Worm (Caenorhabditis elegans) whole organism, L4 larva: Measurements from ENCODE around the gene catp-6.
A peak's percentile ranks its signal among the peaks of the same experiment; 100 is the strongest.

Experiments
- F10B5.3 ChIP-seq: sonication (generic microtip); optimal IDR thresholded peaks from 2 replicates; lab custom pipeline; 2016; ENCODE audit warnings: mild to moderate bottlenecking, missing genetic modification characterization, missing compliant biosample characterization
- F37D6.2 ChIP-seq: sonication (generic microtip); optimal IDR thresholded peaks from 2 replicates; lab custom pipeline; 2016; ENCODE audit warnings: mild to moderate bottlenecking, missing genetic modification characterization, missing compliant biosample characterization
- F44E2.7 ChIP-seq: fragments of 200-800 bp; sonication (Bioruptor generic); IDR thresholded peaks from 2 replicates; pipeline ENCODE4 v2.1.2; 2022; ENCODE audit warnings: missing genetic modification characterization, missing compliant biosample characterization
- T26A8.4 ChIP-seq: fragments of 200-800 bp; sonication (Bioruptor generic); IDR thresholded peaks from 2 replicates; pipeline ENCODE4 v1.3.6; 2022; ENCODE audit warnings: missing genetic modification characterization, missing compliant biosample characterization
- Y105C5A.15 ChIP-seq: fragments of 200-800 bp; sonication (Bioruptor generic); IDR thresholded peaks from 2 replicates; pipeline ENCODE4 v1.3.6; 2022; ENCODE audit warnings: missing genetic modification characterization, missing compliant biosample characterization
- Y48G9A.11 ChIP-seq: fragments of 200-800 bp; sonication (Bioruptor generic); IDR thresholded peaks from 2 replicates; pipeline ENCODE4 v1.3.6; 2022; ENCODE audit warnings: missing genetic modification reagents, missing genetic modification characterization, missing compliant biosample characterization
- Y5F2A.4 ChIP-seq: fragments of 200-800 bp; sonication (Bioruptor generic); optimal IDR thresholded peaks from 2 replicates; lab custom pipeline; 2018; ENCODE audit warnings: mild to moderate bottlenecking, missing genetic modification characterization, missing compliant biosample characterization
- Y75B8A.6 ChIP-seq: fragments of 200-800 bp; sonication (Bioruptor generic); IDR thresholded peaks from 2 replicates; pipeline ENCODE4 v1.3.6; 2022; ENCODE audit warnings: missing genetic modification reagents, missing genetic modification characterization, missing compliant biosample characterization
- ZK337.2 ChIP-seq: fragments of 200-800 bp; sonication (Bioruptor generic); IDR thresholded peaks from 2 replicates; pipeline ENCODE4 v1.3.6; 2022; ENCODE audit warnings: missing genetic modification reagents, missing genetic modification characterization, missing compliant biosample characterization
- ZK546.5 ChIP-seq, 2 experiments: sonication (generic microtip); optimal IDR thresholded peaks; 2 replicates each; lab custom pipeline; 2017; ENCODE audit warnings: missing biosample characterization in 2 of 2, missing genetic modification characterization in 2 of 2
- aly-2 ChIP-seq: sonication (generic microtip); optimal IDR thresholded peaks from 2 replicates; lab custom pipeline; 2018; ENCODE audit warnings: missing biosample characterization, missing genetic modification characterization
- ama-1 ChIP-seq: fragments of 150-350 bp; optimal IDR thresholded peaks from 2 replicates; lab custom pipeline; 2014; ENCODE audit warnings: inconsistent platforms, mixed read lengths
- arid-1 ChIP-seq: fragments of 200-800 bp; sonication (Bioruptor generic); conservative IDR thresholded peaks from 2 replicates; pipeline ENCODE4 v1.3.6; 2022; ENCODE audit warnings: missing genetic modification reagents, missing genetic modification characterization, missing compliant biosample characterization
- ceh-20 ChIP-seq: fragments of 200-800 bp; sonication (Bioruptor generic); IDR thresholded peaks from 2 replicates; pipeline ENCODE4 v1.3.6; 2022; ENCODE audit warnings: missing genetic modification reagents, missing genetic modification characterization, missing compliant biosample characterization
- ceh-28 ChIP-seq: fragments of 150-350 bp; optimal IDR thresholded peaks from 2 replicates; lab custom pipeline; 2014; ENCODE audit warnings: missing biosample characterization, missing genetic modification reagents, missing genetic modification characterization
- ceh-44 ChIP-seq: fragments of 200-800 bp; sonication (Bioruptor generic); IDR thresholded peaks from 2 replicates; pipeline ENCODE4 v1.3.6; 2022; ENCODE audit warnings: missing genetic modification reagents, missing genetic modification characterization, missing compliant biosample characterization
- cey-2 ChIP-seq: sonication (generic microtip); optimal IDR thresholded peaks from 3 replicates; lab custom pipeline; 2017; ENCODE audit warnings: missing genetic modification characterization, mild to moderate bottlenecking, missing compliant biosample characterization, antibody characterized with exemption, borderline replicate concordance; ENCODE audit not compliant: insufficient read depth
- ctbp-1 ChIP-seq: fragments of 200-800 bp; sonication (Bioruptor generic); IDR thresholded peaks from 2 replicates; pipeline ENCODE4 v1.3.6; 2022; ENCODE audit warnings: missing genetic modification reagents, missing genetic modification characterization, missing compliant biosample characterization
- daf-12 ChIP-seq: fragments of 150-350 bp; optimal IDR thresholded peaks from 2 replicates; lab custom pipeline; 2014; ENCODE audit warnings: missing biosample characterization, missing genetic modification reagents, missing genetic modification characterization
- daf-8 ChIP-seq: fragments of 200-800 bp; sonication (Bioruptor generic); IDR thresholded peaks from 2 replicates; pipeline ENCODE4 v1.3.6; 2022; ENCODE audit warnings: missing genetic modification characterization, missing compliant biosample characterization
- duxl-1 ChIP-seq: sonication (generic microtip); optimal IDR thresholded peaks from 2 replicates; lab custom pipeline; 2016; ENCODE audit warnings: mild to moderate bottlenecking, missing genetic modification characterization, moderate library complexity, missing compliant biosample characterization; ENCODE audit not compliant: poor library complexity
- egl-27 ChIP-seq: sonication (generic microtip); optimal IDR thresholded peaks from 3 replicates; lab custom pipeline; 2017; ENCODE audit warnings: missing biosample characterization, missing genetic modification reagents, missing genetic modification characterization
- fos-1 ChIP-seq: fragments of 150-350 bp; optimal IDR thresholded peaks from 2 replicates; lab custom pipeline; 2014; ENCODE audit warnings: missing biosample characterization, missing genetic modification characterization
- hif-1 ChIP-seq, 2 experiments: sonication (generic microtip); optimal IDR thresholded peaks; 2 replicates each; lab custom pipeline; 2016 to 2017; ENCODE audit warnings: missing compliant biosample characterization in 2 of 2, missing genetic modification characterization in 2 of 2, missing genetic modification reagents in 2 of 2, missing genotype in 2 of 2, mild to moderate bottlenecking in 1 of 2
- hlh-11 ChIP-seq: fragments of 200-800 bp; sonication (Bioruptor generic); optimal IDR thresholded peaks from 2 replicates; lab custom pipeline; 2018; ENCODE audit warnings: mild to moderate bottlenecking, missing genetic modification characterization, missing compliant biosample characterization
- hmg-1.1 ChIP-seq: fragments of 200-800 bp; sonication (Bioruptor generic); IDR thresholded peaks from 2 replicates; pipeline ENCODE4 v1.3.6; 2022; ENCODE audit warnings: missing genetic modification reagents, missing genetic modification characterization, missing compliant biosample characterization
- lim-7 ChIP-seq: fragments of 200-800 bp; sonication (Bioruptor generic); IDR thresholded peaks from 2 replicates; pipeline ENCODE4 v1.3.6; 2022; ENCODE audit warnings: missing genetic modification characterization, missing compliant biosample characterization
- lin-1 ChIP-seq: fragments of 200-800 bp; sonication (Bioruptor generic); IDR thresholded peaks from 2 replicates; pipeline ENCODE4 v1.3.6; 2022; ENCODE audit warnings: missing genetic modification reagents, missing genetic modification characterization, missing compliant biosample characterization
- lin-13 ChIP-seq: fragments of 150-350 bp; optimal IDR thresholded peaks from 2 replicates; lab custom pipeline; 2014; ENCODE audit warnings: missing biosample characterization, missing genetic modification reagents, missing genetic modification characterization
- lin-15B ChIP-seq: fragments of 150-350 bp; sonication (generic microtip); optimal IDR thresholded peaks from 3 replicates; lab custom pipeline; 2014; ENCODE audit warnings: missing biosample characterization, missing genetic modification characterization
- lin-39 ChIP-seq: fragments of 150-350 bp; optimal IDR thresholded peaks from 2 replicates; lab custom pipeline; 2014; ENCODE audit warnings: missing biosample characterization, missing genetic modification reagents, missing genetic modification characterization
- lir-3 ChIP-seq: sonication (generic microtip); optimal IDR thresholded peaks from 2 replicates; lab custom pipeline; 2016; ENCODE audit warnings: mild to moderate bottlenecking, missing genetic modification characterization, missing compliant biosample characterization
- lsy-2 ChIP-seq, 2 experiments: fragments of 150-350 bp in 1 of 2; sonication (generic microtip) in 1 of 2; optimal IDR thresholded peaks; 2 replicates each; lab custom pipeline; 2014 to 2017; ENCODE audit warnings: missing biosample characterization in 2 of 2, missing genetic modification characterization in 2 of 2
- madf-5 ChIP-seq, 2 experiments: fragments of 200-800 bp; sonication (Bioruptor generic); IDR thresholded peaks; 2 replicates each; pipeline ENCODE4 v1.3.6; 2022; ENCODE audit warnings: missing compliant biosample characterization in 2 of 2, missing genetic modification characterization in 2 of 2
- mdl-1 ChIP-seq, 2 experiments: fragments of 150-350 bp in 1 of 2; sonication (generic microtip) in 1 of 2; optimal IDR thresholded peaks; 2 replicates each; lab custom pipeline; 2014 to 2017; ENCODE audit warnings: missing biosample characterization in 2 of 2, missing genetic modification characterization in 2 of 2
- mep-1 ChIP-seq: fragments of 150-350 bp; sonication (generic microtip); optimal IDR thresholded peaks from 3 replicates; lab custom pipeline; 2014; ENCODE audit warnings: missing biosample characterization, missing genetic modification characterization
- nhr-102 ChIP-seq: sonication (generic microtip); optimal IDR thresholded peaks from 2 replicates; lab custom pipeline; 2016; ENCODE audit warnings: mild to moderate bottlenecking, missing genetic modification characterization, moderate library complexity, missing compliant biosample characterization
- nhr-48 ChIP-seq: sonication (generic microtip); optimal IDR thresholded peaks from 2 replicates; lab custom pipeline; 2016; ENCODE audit warnings: mild to moderate bottlenecking, missing genetic modification characterization, missing compliant biosample characterization
- nhr-6 ChIP-seq: fragments of 150-350 bp; optimal IDR thresholded peaks from 2 replicates; lab custom pipeline; 2014; ENCODE audit warnings: missing biosample characterization, missing genetic modification characterization
- nhr-76 ChIP-seq: fragments of 150-350 bp; optimal IDR thresholded peaks from 2 replicates; lab custom pipeline; 2014; ENCODE audit warnings: missing biosample characterization, missing genetic modification characterization
- nhr-77 ChIP-seq: fragments of 150-350 bp; optimal IDR thresholded peaks from 2 replicates; lab custom pipeline; 2014; ENCODE audit warnings: missing biosample characterization, missing genetic modification characterization
- set-16 ChIP-seq: fragments of 200-800 bp; sonication (Bioruptor generic); IDR thresholded peaks from 2 replicates; pipeline ENCODE4 v1.3.6; 2022; ENCODE audit warnings: missing genetic modification reagents, missing genetic modification characterization, missing compliant biosample characterization
- snpc-1.2 ChIP-seq: fragments of 200-800 bp; sonication (Bioruptor generic); IDR thresholded peaks from 2 replicates; pipeline ENCODE4 v1.3.6; 2022; ENCODE audit warnings: missing genetic modification reagents, missing genetic modification characterization, missing compliant biosample characterization
- spr-1 ChIP-seq: sonication (generic microtip); optimal IDR thresholded peaks from 2 replicates; lab custom pipeline; 2016; ENCODE audit warnings: mild to moderate bottlenecking, missing genetic modification characterization, missing compliant biosample characterization
- tag-97 ChIP-seq: fragments of 200-800 bp; sonication (Bioruptor generic); IDR thresholded peaks from 2 replicates; pipeline ENCODE4 v1.3.6; 2022; ENCODE audit warnings: missing genetic modification characterization, missing compliant biosample characterization
- unc-62 ChIP-seq, 3 experiments: fragments of 150-350 bp in 1 of 3; sonication (generic microtip); optimal IDR thresholded peaks in 2 of 3; peaks in 1 of 3; 1 replicate in 1 of 3; 2 replicates in 2 of 3; lab custom pipeline; 2014 to 2017; ENCODE audit warnings: missing biosample characterization in 3 of 3, missing genetic modification characterization in 3 of 3, missing genetic modification reagents in 3 of 3, missing genotype in 1 of 3
- vab-7 ChIP-seq: fragments of 200-800 bp; sonication (Bioruptor generic); IDR thresholded peaks from 2 replicates; pipeline ENCODE4 v1.3.6; 2022; ENCODE audit warnings: missing genetic modification reagents, missing genetic modification characterization, missing compliant biosample characterization
- zfp-2 ChIP-seq: sonication (generic microtip); optimal IDR thresholded peaks from 2 replicates; lab custom pipeline; 2016; ENCODE audit warnings: mild to moderate bottlenecking, missing genetic modification characterization, missing compliant biosample characterization
- zfp-3 ChIP-seq: fragments of 200-800 bp; sonication (Bioruptor generic); conservative IDR thresholded peaks from 2 replicates; pipeline ENCODE4 v1.3.6; 2022; ENCODE audit warnings: missing genetic modification reagents, missing genetic modification characterization, missing compliant biosample characterization
- zip-11 ChIP-seq: fragments of 200-800 bp; sonication (Bioruptor generic); IDR thresholded peaks from 2 replicates; pipeline ENCODE4 v1.3.6; 2022; ENCODE audit warnings: missing genetic modification characterization, missing compliant biosample characterization
- ztf-11 ChIP-seq: fragments of 150-350 bp; optimal IDR thresholded peaks from 2 replicates; lab custom pipeline; 2014; ENCODE audit warnings: missing biosample characterization, missing genetic modification characterization
- ztf-7 ChIP-seq: fragments of 150-350 bp; optimal IDR thresholded peaks from 2 replicates; lab custom pipeline; 2014; ENCODE audit warnings: missing biosample characterization, missing genetic modification characterization

The catp-6 gene

ce11 chrIV:9867915-9868314, 43.5 kb upstream of the catp-6 start (continued):
- TF ChIP-seq ZK546.5 (tag; optimal IDR thresholded peaks at IDR 0.05; lab: Kevin White, UChicago): no peak
- TF ChIP-seq daf-12 (tag; lab: Kevin White, UChicago): no peak
- peak; percentile 5 to 79 for TF ChIP-seq lsy-2 (tag; optimal IDR thresholded peaks at IDR 0.05; lab: Kevin White, UChicago)
- peak; percentile 52 for TF ChIP-seq nhr-102 (tag; lab: Kevin White, UChicago)
- no peak for TF ChIP-seq hif-1 (tag; optimal IDR thresholded peaks at IDR 0.05; lab: Kevin White, UChicago)
- TF ChIP-seq ama-1: no peak
- TF ChIP-seq F10B5.3 (tag; lab: Kevin White, UChicago): no peak
- no peak for TF ChIP-seq hmg-1.1
- TF ChIP-seq ztf-11: no peak
- no peak for TF ChIP-seq T26A8.4 (GFP tag; lab: Robert Waterston, UW)
- peak; percentile 58; the same call in 1 of the 2 replicates for TF ChIP-seq ceh-20 (GFP tag; lab: Robert Waterston, UW)
- TF ChIP-seq F37D6.2 (tag; lab: Kevin White, UChicago): no peak
- no peak for TF ChIP-seq F44E2.7 (GFP tag; lab: Robert Waterston, UW)
- TF ChIP-seq hlh-11 (tag; lab: Kevin White, UChicago): peak; percentile 90
- TF ChIP-seq duxl-1: peak; percentile 9
- TF ChIP-seq zfp-2: no peak
- TF ChIP-seq mep-1 (tag; lab: Kevin White, UChicago): peak; percentile 59
- no peak for TF ChIP-seq zip-11
- no peak for TF ChIP-seq Y75B8A.6 (GFP tag; lab: Robert Waterston, UW)
- TF ChIP-seq ctbp-1 (GFP tag; lab: Robert Waterston, UW): no peak
- TF ChIP-seq fos-1 (tag; lab: Kevin White, UChicago): no peak
- TF ChIP-seq daf-8: no peak
- no peak for TF ChIP-seq Y105C5A.15 (GFP tag; lab: Robert Waterston, UW)
- TF ChIP-seq mdl-1 (tag; optimal IDR thresholded peaks at IDR 0.05; lab: Kevin White, UChicago): peak in 1 of 2 experiments; percentile 72
- no peak for TF ChIP-seq ceh-28
- TF ChIP-seq lin-13 (GFP tag; lab: Kevin White, UChicago): no peak
- TF ChIP-seq Y5F2A.4 (GFP tag; lab: Kevin White, UChicago): no peak
- no peak for TF ChIP-seq tag-97 (GFP tag; lab: Robert Waterston, UW)
- TF ChIP-seq lin-1 (GFP tag; lab: Robert Waterston, UW): no peak
- no peak for TF ChIP-seq lim-7
- TF ChIP-seq lin-39: no peak
- TF ChIP-seq set-16 (GFP tag; lab: Robert Waterston, UW): no peak
- no peak for TF ChIP-seq snpc-1.2
- no peak for TF ChIP-seq ceh-44 (GFP tag; lab: Robert Waterston, UW)
- no peak for TF ChIP-seq spr-1 (tag; lab: Kevin White, UChicago)
- TF ChIP-seq egl-27: no peak
- peak; percentile 98 for TF ChIP-seq nhr-48 (tag; lab: Kevin White, UChicago)
- TF ChIP-seq nhr-76: no peak
- TF ChIP-seq nhr-77 (tag; lab: Kevin White, UChicago): peak; percentile 12
- TF ChIP-seq arid-1 (GFP tag; lab: Robert Waterston, UW): no peak
- TF ChIP-seq madf-5 (GFP tag; IDR thresholded peaks at IDR 0.05; lab: Robert Waterston, UW): no peak
- TF ChIP-seq vab-7: no peak
- peak; percentile 94 for TF ChIP-seq cey-2 (tag; lab: Kevin White, UChicago)
- TF ChIP-seq aly-2 (tag; lab: Kevin White, UChicago): no peak
- no peak for TF ChIP-seq Y48G9A.11 (GFP tag; lab: Robert Waterston, UW)
- no peak for TF ChIP-seq lir-3
- peak in 1 of 2 experiments; percentile 98 for TF ChIP-seq unc-62 (GFP tag; optimal IDR thresholded peaks at IDR 0.05 in 1 of 2; lab: Kevin White, UChicago)
- no peak for TF ChIP-seq unc-62 (tag; optimal IDR thresholded peaks at IDR 0.05; lab: Kevin White, UChicago)
- TF ChIP-seq nhr-6 (tag; lab: Kevin White, UChicago): no peak
- TF ChIP-seq ZK337.2 (GFP tag; lab: Robert Waterston, UW): no peak
- TF ChIP-seq zfp-3 (GFP tag; lab: Robert Waterston, UW): no peak
- TF ChIP-seq lin-15B: no peak
- no peak for TF ChIP-seq ztf-7 (tag; lab: Kevin White, UChicago)
